Fruit fly (Drosophila melanogaster) whole organism, larva: ENCODE results near the gene eEF1alpha2.

Experiments
- noc ChIP-seq: fragments of 200-800 bp; sonication (Bioruptor generic); optimal IDR thresholded peaks from 3 replicates; lab custom pipeline; 2019; ENCODE audit warnings: missing biosample characterization, mild to moderate bottlenecking, missing genetic modification characterization, moderate library complexity

eEF1alpha2 gene

DNA sequence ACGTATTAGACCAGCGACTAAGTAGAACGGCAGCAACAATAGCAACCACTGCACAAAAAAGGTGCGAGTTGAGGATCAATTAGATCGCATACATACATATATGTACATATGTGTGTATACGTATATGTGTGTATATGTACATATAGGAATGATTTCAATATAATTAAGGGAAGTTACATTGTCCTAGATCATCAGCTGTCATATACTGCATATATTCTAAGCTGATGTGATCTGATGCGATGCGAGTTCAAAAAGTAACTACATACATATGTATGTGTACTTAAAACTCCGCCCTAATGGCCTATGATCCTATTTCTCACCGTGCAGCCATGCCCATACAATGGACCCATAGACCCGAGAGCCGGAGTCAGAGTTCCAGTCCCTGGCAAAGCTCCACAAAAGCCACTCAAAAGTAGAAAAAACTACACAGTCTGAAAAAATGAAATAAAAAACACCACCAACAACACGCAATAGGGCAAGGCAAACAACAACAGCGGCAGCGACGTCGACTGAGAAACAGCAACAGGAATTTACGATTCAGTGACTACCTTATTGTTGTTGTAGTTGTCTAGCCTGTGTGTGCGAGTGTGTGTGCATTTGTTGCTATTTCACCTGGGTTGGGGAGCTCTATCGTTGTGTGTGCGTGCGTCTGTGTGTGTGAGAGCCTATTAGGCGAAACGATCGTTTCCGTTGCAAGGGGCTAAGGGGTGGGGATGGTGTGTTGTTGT lies 14.9 kb upstream of the eEF1alpha2 start:
- no peak for TF ChIP-seq noc (tag; lab: Kevin White, UChicago)

DNA sequence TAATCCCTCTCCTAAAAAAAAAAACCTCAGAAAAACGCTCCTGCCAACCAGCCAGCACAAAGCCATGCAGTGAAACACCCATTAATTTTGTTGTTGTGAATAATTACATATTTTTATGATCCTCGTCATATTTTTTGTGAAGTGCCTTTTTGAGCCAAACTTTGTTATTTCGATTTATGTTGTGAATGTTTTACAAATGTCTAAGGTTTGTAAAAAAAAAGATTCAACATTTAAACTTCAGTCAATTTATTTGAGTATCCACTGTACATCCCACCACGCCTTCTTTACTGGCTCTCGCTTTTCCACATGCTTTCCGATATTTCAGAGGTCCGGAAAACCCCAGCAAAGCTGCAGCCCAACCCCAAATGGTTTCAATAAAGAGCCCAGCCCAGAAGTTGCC lies 14.1 kb upstream of the eEF1alpha2 start:
- TF ChIP-seq noc (tag; lab: Kevin White, UChicago): no peak

DNA sequence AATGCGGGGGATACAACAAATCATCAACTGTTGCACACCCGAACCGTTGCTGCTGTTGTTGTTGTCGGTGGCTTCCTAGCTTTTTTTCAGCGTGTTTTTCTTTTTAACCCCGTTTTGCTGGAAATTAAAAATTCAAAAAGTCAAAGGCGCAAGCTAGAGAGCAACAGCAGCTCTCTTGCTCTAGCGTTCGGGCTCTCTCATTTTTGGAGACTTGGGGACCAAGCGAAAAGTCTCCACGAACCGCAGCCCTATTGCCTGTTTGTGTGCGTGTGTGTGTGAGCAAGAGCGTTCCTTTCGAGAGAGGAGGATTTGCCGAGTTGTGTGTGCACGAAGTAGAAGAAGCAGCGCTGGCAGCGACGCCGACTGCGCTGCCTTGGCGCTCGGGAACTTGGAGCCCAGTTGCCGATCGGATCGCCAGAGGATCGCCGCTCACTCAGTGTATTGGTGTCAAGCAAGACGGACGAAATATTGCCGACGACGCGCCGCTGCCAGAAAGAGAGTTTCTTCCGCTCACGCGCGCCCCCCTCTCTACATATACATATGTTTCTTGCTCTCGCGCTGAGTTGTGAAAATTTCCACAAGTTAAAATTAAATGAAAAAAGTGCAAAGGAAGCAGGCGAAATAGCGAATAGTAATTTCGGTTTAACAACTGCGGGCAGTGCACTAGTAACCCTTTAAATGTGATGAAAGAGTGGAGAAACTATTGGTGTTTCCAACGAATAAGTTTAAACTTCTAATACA lies 13.5 kb upstream of the eEF1alpha2 start:
- TF ChIP-seq noc (tag; lab: Kevin White, UChicago): no peak

DNA sequence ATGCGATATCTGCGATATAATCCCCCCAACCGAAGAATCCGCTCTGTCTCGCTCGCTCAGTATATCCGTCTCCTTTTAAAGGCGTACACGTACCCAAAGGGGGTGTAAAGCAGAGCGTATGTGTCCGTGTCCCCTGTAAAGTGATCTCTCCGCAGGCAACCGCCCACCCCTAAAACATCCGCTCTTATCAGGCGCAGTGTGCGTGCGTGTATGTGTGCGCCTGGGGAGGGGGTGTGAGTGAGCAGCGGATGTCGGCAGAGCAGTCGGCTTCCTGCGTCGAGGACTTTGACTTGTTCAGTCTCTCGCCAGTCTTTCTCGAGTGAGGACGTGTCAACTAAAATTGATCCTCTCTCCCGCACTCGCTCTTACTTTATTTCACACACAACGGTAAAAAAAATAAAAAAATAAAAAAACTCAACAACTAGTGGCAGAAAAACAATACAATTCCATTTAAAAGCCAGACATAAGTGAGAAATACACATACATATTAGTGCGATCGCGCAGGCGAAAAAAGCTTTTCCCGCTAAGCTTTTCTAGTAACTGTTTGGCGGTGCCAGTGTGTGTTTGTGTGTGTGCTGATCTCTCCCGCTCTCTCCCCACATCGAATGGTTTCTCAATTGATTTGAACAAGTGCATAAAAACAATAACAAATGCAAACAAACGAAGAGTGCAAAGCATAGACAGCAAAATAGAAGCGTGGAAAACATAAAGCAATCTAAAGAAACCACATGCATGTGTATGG lies 12.6 kb upstream of the eEF1alpha2 start:
- no peak for TF ChIP-seq noc (tag; lab: Kevin White, UChicago)

DNA sequence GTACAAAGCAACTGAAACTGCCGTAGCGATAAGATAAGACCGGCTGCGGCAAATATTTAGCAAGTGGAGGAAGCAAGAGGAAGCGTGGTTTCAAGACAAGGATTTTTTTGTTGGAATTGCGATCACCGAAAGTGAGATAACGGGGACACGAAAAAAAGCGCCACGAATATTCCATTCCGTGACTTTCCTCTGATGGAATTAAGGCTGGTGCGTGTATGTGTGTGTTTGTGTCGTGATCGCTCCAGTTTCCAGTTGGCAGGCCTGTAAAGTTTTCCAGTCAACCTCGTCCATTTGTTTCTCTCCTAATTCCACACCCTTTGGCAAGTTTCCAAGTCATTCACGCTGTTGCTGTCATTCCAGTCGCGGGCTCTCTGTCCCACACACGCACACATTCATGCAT lies 12.0 kb upstream of the eEF1alpha2 start:
- TF ChIP-seq noc (tag; lab: Kevin White, UChicago): no peak

DNA sequence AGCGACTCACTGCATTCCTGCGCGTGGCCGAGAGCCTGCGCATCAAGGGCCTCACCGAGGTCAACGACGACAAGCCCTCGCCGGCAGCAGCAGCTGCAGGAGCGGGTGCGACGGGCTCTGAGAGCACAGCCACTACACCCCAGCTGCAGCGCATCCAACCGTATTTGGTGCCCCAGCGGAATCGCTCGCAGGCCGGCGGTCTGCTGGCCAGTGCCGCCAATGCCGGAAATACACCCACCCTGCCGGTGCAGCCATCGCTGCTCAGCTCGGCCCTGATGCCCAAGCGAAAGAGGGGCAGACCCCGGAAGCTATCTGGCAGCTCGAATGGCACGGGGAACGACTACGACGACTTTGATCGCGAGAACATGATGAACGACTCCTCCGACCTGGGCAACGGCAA lies 10.5 kb upstream of the eEF1alpha2 start:
- TF ChIP-seq noc (tag; lab: Kevin White, UChicago): no peak

DNA sequence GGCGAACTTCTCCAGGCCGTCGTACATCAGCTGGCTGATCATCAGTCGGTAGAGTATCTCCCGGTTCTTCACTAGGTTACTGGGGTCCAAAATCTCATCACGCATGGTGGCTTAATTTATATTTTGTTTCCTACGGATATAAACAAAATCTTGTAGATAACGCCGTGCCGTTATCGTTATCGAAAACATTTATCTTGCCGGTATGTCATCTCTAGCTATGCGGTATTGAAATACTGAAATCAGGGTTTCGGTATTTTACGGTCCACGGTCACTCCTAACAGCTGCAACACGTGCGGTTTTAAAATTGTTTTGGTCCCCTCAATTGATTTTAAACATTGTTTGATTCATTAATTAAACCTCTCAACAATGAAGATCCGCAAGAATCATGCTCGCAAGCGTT lies 1.5 kb upstream of the eEF1alpha2 start, which contains the start of the genes CstF50 and CG11563:
Gene CstF50 (minus strand): TSS at position 188 of the 400 bp plus-strand sequence.
Gene CG11563 (plus strand): TSS at position 260 of the 400 bp plus-strand sequence.
- TF ChIP-seq noc (tag; lab: Kevin White, UChicago): no peak

DNA sequence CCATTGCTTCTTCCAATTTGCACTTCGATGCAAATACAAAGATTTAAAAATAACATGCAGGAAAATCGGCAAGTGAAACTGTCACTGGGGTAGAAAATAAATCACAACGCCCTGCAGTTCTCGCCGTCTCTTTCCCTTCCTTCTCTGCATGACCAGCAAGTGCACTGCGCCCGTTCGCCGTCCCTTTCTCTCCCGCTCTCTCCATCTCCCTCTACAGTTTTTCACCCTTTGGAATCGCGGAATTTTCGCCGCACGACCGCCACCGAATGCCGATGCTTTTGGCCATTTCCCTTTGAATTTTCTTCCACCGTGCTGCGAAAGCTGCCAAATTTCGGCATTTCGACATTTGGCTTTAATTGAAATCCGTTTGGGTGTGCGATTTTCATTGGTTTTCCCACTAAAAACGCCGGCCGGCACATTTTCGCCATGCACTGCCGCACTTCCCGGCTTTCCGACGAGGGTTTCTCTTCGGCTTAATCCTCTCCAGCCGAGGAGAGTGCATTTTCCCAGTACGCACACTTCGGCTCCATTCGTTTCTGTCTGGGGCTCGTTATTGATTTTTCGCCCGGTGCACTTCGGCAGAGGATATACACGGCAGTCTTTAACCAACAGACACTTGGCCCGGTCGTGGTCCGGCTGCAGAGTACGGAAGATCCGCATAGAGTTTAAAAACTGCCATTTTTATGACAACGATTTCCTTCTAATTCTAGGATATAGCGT lies 959 bp downstream of the eEF1alpha2 start:
- no peak for TF ChIP-seq noc (tag; lab: Kevin White, UChicago)

DNA sequence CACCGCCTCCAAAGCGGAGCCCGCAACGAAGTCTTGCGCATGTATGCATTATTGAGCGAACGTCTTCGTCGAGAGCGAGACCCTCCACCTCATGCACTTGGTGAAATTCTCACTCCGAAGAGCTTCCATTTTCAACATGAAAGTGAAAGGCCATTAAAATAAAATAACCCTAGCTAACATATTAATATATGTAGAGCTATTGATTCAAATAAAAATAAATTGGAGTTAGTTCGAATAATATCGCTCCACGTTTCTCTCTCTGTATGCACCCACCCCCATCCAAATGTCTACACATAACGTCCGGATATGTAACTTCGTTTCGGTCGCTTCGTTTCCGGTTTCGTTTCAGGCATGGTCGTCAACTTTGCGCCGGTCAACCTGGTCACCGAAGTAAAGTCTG lies 3.0 kb downstream of the eEF1alpha2 start:
- TF ChIP-seq noc (tag; lab: Kevin White, UChicago): no peak

DNA sequence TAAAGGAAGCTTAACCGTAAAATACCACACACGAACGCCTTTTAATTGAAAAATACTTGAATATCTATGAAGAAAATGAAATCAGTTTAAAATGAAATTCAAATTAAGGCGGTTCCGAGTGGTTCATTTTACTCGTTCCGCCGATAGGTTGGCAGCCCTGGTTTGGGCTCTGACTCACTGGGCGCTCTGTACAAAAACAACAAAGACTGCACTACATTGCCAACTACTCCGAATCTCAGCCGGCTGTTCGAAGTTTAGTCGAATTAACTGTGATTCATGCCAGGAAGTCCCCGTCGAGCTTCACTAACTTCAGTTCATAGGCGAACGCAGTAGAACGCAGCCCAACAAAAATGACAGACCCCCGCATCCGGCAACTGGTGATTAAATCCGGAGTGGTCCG lies 5.0 kb downstream of the eEF1alpha2 start, which contains the start of gene Tbca:
Gene Tbca (plus strand): TSS at position 212 of the 400 bp plus-strand sequence.
- TF ChIP-seq noc (tag; lab: Kevin White, UChicago): no peak

DNA sequence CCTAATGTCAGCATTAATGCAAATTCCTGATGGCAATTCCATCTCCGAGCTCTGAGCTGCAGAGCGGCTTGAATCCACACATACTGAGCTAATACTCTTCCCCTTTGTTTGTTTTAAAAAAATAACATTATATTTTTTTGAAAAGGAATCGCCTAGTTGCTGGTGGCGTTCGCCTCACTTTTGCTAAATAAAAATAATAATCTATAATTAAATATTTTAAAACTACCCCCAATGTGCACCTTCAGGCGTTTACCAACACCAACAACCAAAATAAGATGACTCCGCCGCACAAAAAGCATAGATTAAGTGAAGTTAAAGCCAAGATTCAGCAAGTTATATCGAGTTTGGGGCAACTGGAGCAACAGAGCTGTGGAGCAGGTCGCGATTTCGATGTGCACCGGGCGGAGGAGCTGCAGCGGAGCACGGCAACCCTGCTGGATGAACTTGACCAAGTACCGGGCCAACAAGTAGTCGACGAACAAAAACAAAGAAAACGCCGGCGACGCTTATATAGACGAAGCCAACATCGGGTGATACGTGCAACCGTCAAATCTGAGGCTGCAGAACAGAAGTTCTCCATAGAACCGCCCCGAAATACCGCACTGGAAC lies 5.9 kb downstream of the eEF1alpha2 start, which contains the start of gene CG1896:
Gene CG1896 (plus strand): TSS at position 239 of the 609 bp plus-strand sequence.
- peak; percentile 4 for TF ChIP-seq noc (tag; lab: Kevin White, UChicago)

DNA sequence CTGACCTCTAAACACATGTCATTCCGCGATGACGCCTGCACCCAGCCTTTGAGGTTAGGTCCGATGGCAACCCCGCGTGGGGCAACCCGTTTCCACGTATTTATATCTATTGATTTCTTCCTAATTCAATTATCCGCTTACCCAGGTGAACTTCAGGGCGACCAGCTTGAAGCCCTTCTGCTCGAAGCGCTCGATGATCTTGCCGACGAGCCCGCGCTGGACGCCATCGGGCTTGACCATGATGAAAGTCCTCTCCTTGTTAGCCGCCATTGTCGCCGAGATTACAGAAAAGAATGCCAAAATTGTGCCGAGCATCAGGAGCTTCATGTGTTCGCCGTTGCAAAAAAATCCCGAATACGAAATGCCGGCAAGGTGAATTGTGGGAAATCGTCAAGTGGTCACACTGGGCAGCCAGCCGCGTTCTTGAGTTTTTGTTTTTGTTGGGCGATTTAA lies 7.4 kb downstream of the eEF1alpha2 start, which contains the start of gene awd:
Gene awd (minus strand): TSS at position 449 of the 453 bp plus-strand sequence.
- TF ChIP-seq noc (tag; lab: Kevin White, UChicago): peak; percentile 67

DNA sequence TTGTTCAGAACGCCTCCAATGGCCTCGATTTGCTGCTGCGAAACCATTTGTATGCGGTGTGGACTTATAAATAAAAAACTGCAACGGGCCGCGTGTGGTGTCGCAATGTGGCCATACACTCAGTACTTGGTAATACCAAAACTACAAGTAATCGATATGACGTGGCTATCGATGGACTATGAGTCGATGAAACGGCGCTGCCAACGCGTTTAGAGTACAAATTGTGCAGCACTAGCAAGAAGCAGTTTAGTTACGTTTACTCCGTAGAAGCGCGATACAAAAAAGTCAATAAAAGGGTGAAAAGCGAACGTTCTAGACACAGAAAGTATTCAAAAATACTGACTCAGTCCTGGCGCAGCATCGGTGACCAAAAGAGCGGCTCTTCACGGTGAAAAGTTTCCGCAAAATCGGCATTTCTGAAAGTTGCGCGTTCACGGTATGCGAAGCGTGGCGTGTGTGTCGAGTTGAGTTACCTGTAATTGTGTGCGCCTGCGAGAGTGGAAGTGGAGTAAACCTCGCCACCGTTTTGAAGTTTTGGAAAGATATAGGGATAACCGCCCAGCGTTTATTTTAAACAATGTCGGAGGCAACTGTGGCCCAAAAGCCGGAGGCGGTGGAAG lies 9.3 kb downstream of the eEF1alpha2 start, which contains the start of the genes nero and CG1910:
Gene nero (minus strand): TSS at position 130 of the 620 bp plus-strand sequence.
Gene CG1910 (plus strand): TSS at position 215 of the 620 bp plus-strand sequence.
- no peak for TF ChIP-seq noc (tag; lab: Kevin White, UChicago)
